Worm (Caenorhabditis elegans): ENCODE results near the gene F29B9.12.

Gene F29B9.12

ce11 chrIV:4652365-4652844 is 16.9 kb upstream of the F29B9.12 start, which contains the start of gene F29B9.5:
F29B9.5 (plus strand) TSS chrIV:4652415.
- TF ChIP-seq nhr-2 (tag; optimal IDR thresholded peaks at IDR 0.05) (no peak), bed-3 (GFP tag; optimal IDR thresholded peaks at IDR 0.05) (no peak), mab-5 (tag; optimal IDR thresholded peaks at IDR 0.05) (no peak), M03D4.4 (tag; optimal IDR thresholded peaks at IDR 0.05) (no peak), ceh-39 (tag; optimal IDR thresholded peaks at IDR 0.05) (no peak), zip-8 (tag; optimal IDR thresholded peaks at IDR 0.05) (no peak), tbx-8 (GFP tag; optimal IDR thresholded peaks at IDR 0.05) (no peak), nhr-28 (tag; optimal IDR thresholded peaks at IDR 0.05) (no peak), snpc-4 (tag; optimal IDR thresholded peaks at IDR 0.05) (no peak), pha-4 (tag; optimal IDR thresholded peaks at IDR 0.05) (no peak), mls-2 (tag; optimal IDR thresholded peaks at IDR 0.05) (no peak), elt-3 (tag; optimal IDR thresholded peaks at IDR 0.05) (no peak), unc-120 (tag; optimal IDR thresholded peaks at IDR 0.05; ENCODE audit: poor library complexity, severe bottlenecking) (no peak), ceh-83 (GFP tag; optimal IDR thresholded peaks at IDR 0.05) (no peak), nhr-12 (tag; optimal IDR thresholded peaks at IDR 0.05) (no peak), ces-1 (GFP tag; optimal IDR thresholded peaks at IDR 0.05) (no peak), sptf-1 (tag; optimal IDR thresholded peaks at IDR 0.05) (no peak), ceh-43 (GFP tag; optimal IDR thresholded peaks at IDR 0.05) (no peak)

- TF ChIP-seq nhr-28 (tag; optimal IDR thresholded peaks at IDR 0.05): no peak
- no peak for TF ChIP-seq nhr-237 (tag; optimal IDR thresholded peaks at IDR 0.05)
- TF ChIP-seq ceh-43 (GFP tag; optimal IDR thresholded peaks at IDR 0.05): no peak
- TF ChIP-seq cnd-1 (tag; optimal IDR thresholded peaks at IDR 0.05): no peak
- no peak for TF ChIP-seq mls-2 (tag; optimal IDR thresholded peaks at IDR 0.05)
- TF ChIP-seq flh-1 (GFP tag; optimal IDR thresholded peaks at IDR 0.05): no peak
- TF ChIP-seq sem-2 (GFP tag; optimal IDR thresholded peaks at IDR 0.05): no peak
- TF ChIP-seq lsy-2 (tag; optimal IDR thresholded peaks at IDR 0.05): no peak
- TF ChIP-seq unc-39 (tag; optimal IDR thresholded peaks at IDR 0.05): no peak
- TF ChIP-seq unc-62 (GFP tag; optimal IDR thresholded peaks at IDR 0.05): no peak
- TF ChIP-seq pha-4 (tag; optimal IDR thresholded peaks at IDR 0.05): no peak
- TF ChIP-seq bed-3 (GFP tag; optimal IDR thresholded peaks at IDR 0.05): no peak
- TF ChIP-seq zip-8 (tag; optimal IDR thresholded peaks at IDR 0.05): no peak
- no peak for TF ChIP-seq ces-1 (GFP tag; optimal IDR thresholded peaks at IDR 0.05)
- no peak for TF ChIP-seq mab-5 (tag; optimal IDR thresholded peaks at IDR 0.05)
- TF ChIP-seq lin-32 (GFP tag; optimal IDR thresholded peaks at IDR 0.05): no peak
- TF ChIP-seq ceh-39 (tag; optimal IDR thresholded peaks at IDR 0.05): no peak
These were observed 16.4 kb upstream of the F29B9.12 start, which contains the start of gene psr-1 for ce11 chrIV:4652962-4653361. psr-1 (plus strand) TSS chrIV:4653262.

ce11 chrIV:4653708-4654107 is 15.6 kb upstream of the F29B9.12 start:
- TF ChIP-seq flh-1 (GFP tag; optimal IDR thresholded peaks at IDR 0.05) (no peak), ceh-43 (GFP tag; optimal IDR thresholded peaks at IDR 0.05) (no peak), unc-62 (GFP tag; optimal IDR thresholded peaks at IDR 0.05) (no peak), drap-1 (GFP tag; optimal IDR thresholded peaks at IDR 0.05) (no peak), ces-1 (GFP tag; optimal IDR thresholded peaks at IDR 0.05) (no peak), nhr-76 (tag; optimal IDR thresholded peaks at IDR 0.05) (no peak), lsy-2 (tag; optimal IDR thresholded peaks at IDR 0.05) (no peak), blmp-1 (tag; optimal IDR thresholded peaks at IDR 0.05) (no peak)

DNA sequence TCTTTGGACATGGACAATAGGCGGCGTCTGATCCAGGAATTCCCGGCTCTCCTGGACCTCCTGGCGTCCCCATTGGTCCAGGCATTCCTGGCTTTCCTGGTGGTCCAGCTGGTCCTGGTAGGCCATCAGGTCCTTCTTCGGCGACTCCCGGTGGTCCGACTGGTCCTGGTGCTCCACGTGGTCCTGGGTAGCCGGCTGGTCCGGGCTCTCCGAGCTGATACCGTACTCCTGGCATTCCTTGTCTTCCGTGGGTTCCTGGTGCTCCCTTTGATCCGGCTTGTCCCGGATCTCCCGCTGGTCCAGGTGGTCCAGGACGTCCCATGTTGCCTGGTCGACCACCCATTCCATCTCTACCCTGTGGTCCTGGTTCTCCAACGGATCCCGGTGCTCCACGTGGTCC is 13.4 kb upstream of the F29B9.12 start:
- TF ChIP-seq ztf-11 (tag; optimal IDR thresholded peaks at IDR 0.05) (no peak), nhr-28 (tag; optimal IDR thresholded peaks at IDR 0.05) (no peak), snpc-4 (tag; optimal IDR thresholded peaks at IDR 0.05) (no peak), flh-1 (GFP tag; optimal IDR thresholded peaks at IDR 0.05) (no peak), nhr-2 (tag; optimal IDR thresholded peaks at IDR 0.05) (no peak), drap-1 (GFP tag; optimal IDR thresholded peaks at IDR 0.05) (no peak), zip-8 (tag; optimal IDR thresholded peaks at IDR 0.05) (no peak), nhr-12 (tag; optimal IDR thresholded peaks at IDR 0.05) (no peak), mab-5 (tag; optimal IDR thresholded peaks at IDR 0.05) (no peak), blmp-1 (tag; optimal IDR thresholded peaks at IDR 0.05) (no peak), sptf-1 (tag; optimal IDR thresholded peaks at IDR 0.05) (no peak), ces-1 (GFP tag; optimal IDR thresholded peaks at IDR 0.05) (no peak), ham-2 (GFP tag; optimal IDR thresholded peaks at IDR 0.05) (no peak), elt-1 (tag; optimal IDR thresholded peaks at IDR 0.05; ENCODE audit: borderline replicate concordance, insufficient read depth) (no peak), hlh-1 (tag; optimal IDR thresholded peaks at IDR 0.05) (no peak), bed-3 (GFP tag; optimal IDR thresholded peaks at IDR 0.05) (no peak), unc-62 (GFP tag; optimal IDR thresholded peaks at IDR 0.05) (no peak), lin-13 (tag; optimal IDR thresholded peaks at IDR 0.05) (no peak)
